Worm (Caenorhabditis elegans) whole organism, L4 larva: ENCODE data around the gene fbl-1.

Experiments
- F10B5.3 ChIP-seq: sonication (generic microtip); optimal IDR thresholded peaks from 2 replicates; lab custom pipeline; 2016; ENCODE audit warnings: mild to moderate bottlenecking, missing genetic modification characterization, missing compliant biosample characterization
- F26F4.8 ChIP-seq: fragments of 200-800 bp; sonication (Bioruptor generic); conservative IDR thresholded peaks from 2 replicates; pipeline ENCODE4 v1.3.6; 2022; ENCODE audit warnings: missing genetic modification characterization, missing compliant biosample characterization
- F37D6.2 ChIP-seq: sonication (generic microtip); optimal IDR thresholded peaks from 2 replicates; lab custom pipeline; 2016; ENCODE audit warnings: mild to moderate bottlenecking, missing genetic modification characterization, missing compliant biosample characterization
- F44E2.7 ChIP-seq: fragments of 200-800 bp; sonication (Bioruptor generic); IDR thresholded peaks from 2 replicates; pipeline ENCODE4 v2.1.2; 2022; ENCODE audit warnings: missing genetic modification characterization, missing compliant biosample characterization
- T20F7.1 ChIP-seq: fragments of 200-800 bp; sonication (Bioruptor generic); optimal IDR thresholded peaks from 2 replicates; lab custom pipeline; 2018; ENCODE audit warnings: mild to moderate bottlenecking, missing genetic modification characterization, missing compliant biosample characterization
- Y5F2A.4 ChIP-seq: fragments of 200-800 bp; sonication (Bioruptor generic); optimal IDR thresholded peaks from 2 replicates; lab custom pipeline; 2018; ENCODE audit warnings: mild to moderate bottlenecking, missing genetic modification characterization, missing compliant biosample characterization
- Y75B8A.6 ChIP-seq: fragments of 200-800 bp; sonication (Bioruptor generic); IDR thresholded peaks from 2 replicates; pipeline ENCODE4 v1.3.6; 2022; ENCODE audit warnings: missing genetic modification reagents, missing genetic modification characterization, missing compliant biosample characterization
- ZK546.5 ChIP-seq, 2 experiments: sonication (generic microtip); optimal IDR thresholded peaks; 2 replicates each; lab custom pipeline; 2017; ENCODE audit warnings: missing biosample characterization in 2 of 2, missing genetic modification characterization in 2 of 2
- aha-1 ChIP-seq: fragments of 150-350 bp; peaks from one replicate; lab custom pipeline; 2014; ENCODE audit warnings: missing biosample characterization, missing genetic modification characterization
- aly-2 ChIP-seq: sonication (generic microtip); optimal IDR thresholded peaks from 2 replicates; lab custom pipeline; 2018; ENCODE audit warnings: missing biosample characterization, missing genetic modification characterization
- attf-4 ChIP-seq: sonication (generic microtip); optimal IDR thresholded peaks from 3 replicates; lab custom pipeline; 2017; ENCODE audit warnings: missing biosample characterization, missing genetic modification characterization
- ceh-44 ChIP-seq: fragments of 200-800 bp; sonication (Bioruptor generic); IDR thresholded peaks from 2 replicates; pipeline ENCODE4 v1.3.6; 2022; ENCODE audit warnings: missing genetic modification reagents, missing genetic modification characterization, missing compliant biosample characterization
- ceh-62 ChIP-seq: sonication (generic microtip); optimal IDR thresholded peaks from 2 replicates; lab custom pipeline; 2017; ENCODE audit warnings: missing biosample characterization, missing genetic modification characterization
- ces-1 ChIP-seq: fragments of 150-350 bp; sonication (generic microtip); optimal IDR thresholded peaks from 4 replicates; lab custom pipeline; 2014; ENCODE audit warnings: missing biosample characterization, missing genetic modification reagents, missing genetic modification characterization
- cey-2 ChIP-seq: sonication (generic microtip); optimal IDR thresholded peaks from 3 replicates; lab custom pipeline; 2017; ENCODE audit warnings: missing genetic modification characterization, mild to moderate bottlenecking, missing compliant biosample characterization, antibody characterized with exemption, borderline replicate concordance; ENCODE audit not compliant: insufficient read depth
- ctbp-1 ChIP-seq: fragments of 200-800 bp; sonication (Bioruptor generic); IDR thresholded peaks from 2 replicates; pipeline ENCODE4 v1.3.6; 2022; ENCODE audit warnings: missing genetic modification reagents, missing genetic modification characterization, missing compliant biosample characterization
- daf-16 ChIP-seq, 3 experiments: sonication (generic microtip); optimal IDR thresholded peaks; 2 replicates each; lab custom pipeline; 2016 to 2017; ENCODE audit warnings: missing genetic modification characterization in 3 of 3, missing genetic modification reagents in 3 of 3, mild to moderate bottlenecking in 2 of 3, missing compliant biosample characterization in 2 of 3, missing biosample characterization in 1 of 3, moderate library complexity in 1 of 3
- daf-8 ChIP-seq: fragments of 200-800 bp; sonication (Bioruptor generic); IDR thresholded peaks from 2 replicates; pipeline ENCODE4 v1.3.6; 2022; ENCODE audit warnings: missing genetic modification characterization, missing compliant biosample characterization
- dmd-6 ChIP-seq: fragments of 200-800 bp; sonication (Bioruptor generic); IDR thresholded peaks from 2 replicates; pipeline ENCODE4 v1.3.6; 2022; ENCODE audit warnings: missing genetic modification reagents, missing genetic modification characterization, missing compliant biosample characterization
- duxl-1 ChIP-seq: sonication (generic microtip); optimal IDR thresholded peaks from 2 replicates; lab custom pipeline; 2016; ENCODE audit warnings: mild to moderate bottlenecking, missing genetic modification characterization, moderate library complexity, missing compliant biosample characterization; ENCODE audit not compliant: poor library complexity
- dve-1 ChIP-seq: sonication (generic microtip); optimal IDR thresholded peaks from 2 replicates; lab custom pipeline; 2017; ENCODE audit warnings: antibody characterized with exemption, mild to moderate bottlenecking, missing genetic modification characterization, missing compliant biosample characterization; ENCODE audit not compliant: insufficient read depth
- egl-43 ChIP-seq: fragments of 200-800 bp; sonication (Bioruptor generic); IDR thresholded peaks from 2 replicates; pipeline ENCODE4 v1.3.6; 2022; ENCODE audit warnings: missing genetic modification reagents, missing genetic modification characterization, missing compliant biosample characterization
- fos-1 ChIP-seq: fragments of 150-350 bp; optimal IDR thresholded peaks from 2 replicates; lab custom pipeline; 2014; ENCODE audit warnings: missing biosample characterization, missing genetic modification characterization
- hif-1 ChIP-seq, 2 experiments: sonication (generic microtip); optimal IDR thresholded peaks; 2 replicates each; lab custom pipeline; 2016 to 2017; ENCODE audit warnings: missing compliant biosample characterization in 2 of 2, missing genetic modification characterization in 2 of 2, missing genetic modification reagents in 2 of 2, missing genotype in 2 of 2, mild to moderate bottlenecking in 1 of 2
- hlh-11 ChIP-seq: fragments of 200-800 bp; sonication (Bioruptor generic); optimal IDR thresholded peaks from 2 replicates; lab custom pipeline; 2018; ENCODE audit warnings: mild to moderate bottlenecking, missing genetic modification characterization, missing compliant biosample characterization
- hlh-30 ChIP-seq: sonication (generic microtip); optimal IDR thresholded peaks from 2 replicates; lab custom pipeline; 2017; ENCODE audit warnings: antibody characterized with exemption, mild to moderate bottlenecking, missing genetic modification characterization, missing compliant biosample characterization; ENCODE audit not compliant: insufficient read depth
- lin-13 ChIP-seq: fragments of 150-350 bp; optimal IDR thresholded peaks from 2 replicates; lab custom pipeline; 2014; ENCODE audit warnings: missing biosample characterization, missing genetic modification reagents, missing genetic modification characterization
- lin-39 ChIP-seq: fragments of 150-350 bp; optimal IDR thresholded peaks from 2 replicates; lab custom pipeline; 2014; ENCODE audit warnings: missing biosample characterization, missing genetic modification reagents, missing genetic modification characterization
- lir-3 ChIP-seq: sonication (generic microtip); optimal IDR thresholded peaks from 2 replicates; lab custom pipeline; 2016; ENCODE audit warnings: mild to moderate bottlenecking, missing genetic modification characterization, missing compliant biosample characterization
- mep-1 ChIP-seq: fragments of 150-350 bp; sonication (generic microtip); optimal IDR thresholded peaks from 3 replicates; lab custom pipeline; 2014; ENCODE audit warnings: missing biosample characterization, missing genetic modification characterization
- mes-2 ChIP-seq: sonication (generic microtip); optimal IDR thresholded peaks from 2 replicates; lab custom pipeline; 2016; ENCODE audit warnings: missing genotype, mild to moderate bottlenecking, missing genetic modification characterization, missing compliant biosample characterization; ENCODE audit not compliant: poor library complexity, severe bottlenecking
- mxl-2 ChIP-seq: fragments of 200-800 bp; sonication (Bioruptor generic); conservative IDR thresholded peaks from 2 replicates; pipeline ENCODE4 v1.3.6; 2022; ENCODE audit warnings: missing genetic modification reagents, missing genetic modification characterization, missing compliant biosample characterization
- mxl-3 ChIP-seq: fragments of 200-800 bp; sonication (Bioruptor generic); optimal IDR thresholded peaks from 2 replicates; lab custom pipeline; 2018; ENCODE audit warnings: mild to moderate bottlenecking, missing genetic modification characterization, missing compliant biosample characterization
- nhr-10 ChIP-seq: fragments of 150-350 bp; optimal IDR thresholded peaks from 2 replicates; lab custom pipeline; 2014; ENCODE audit warnings: missing biosample characterization, missing genetic modification characterization
- nhr-111 ChIP-seq: fragments of 200-800 bp; sonication (Bioruptor generic); optimal IDR thresholded peaks from 2 replicates; lab custom pipeline; 2018; ENCODE audit warnings: mild to moderate bottlenecking, missing genetic modification characterization, missing compliant biosample characterization
- nhr-41 ChIP-seq: fragments of 200-800 bp; sonication (Bioruptor generic); IDR thresholded peaks from 2 replicates; pipeline ENCODE4 v1.3.6; 2022; ENCODE audit warnings: missing genetic modification reagents, missing genetic modification characterization, missing compliant biosample characterization
- nhr-6 ChIP-seq: fragments of 150-350 bp; optimal IDR thresholded peaks from 2 replicates; lab custom pipeline; 2014; ENCODE audit warnings: missing biosample characterization, missing genetic modification characterization
- nhr-76 ChIP-seq: fragments of 150-350 bp; optimal IDR thresholded peaks from 2 replicates; lab custom pipeline; 2014; ENCODE audit warnings: missing biosample characterization, missing genetic modification characterization
- nhr-77 ChIP-seq: fragments of 150-350 bp; optimal IDR thresholded peaks from 2 replicates; lab custom pipeline; 2014; ENCODE audit warnings: missing biosample characterization, missing genetic modification characterization
- pha-4 ChIP-seq, 2 experiments: fragments of 150-350 bp in 1 of 2; fragments of 200-800 bp in 1 of 2; sonication (Bioruptor generic) in 1 of 2; IDR thresholded peaks in 1 of 2; optimal IDR thresholded peaks in 1 of 2; 2 replicates each; pipeline versions ENCODE4 v1.3.6 to Lab custom; 2014 to 2022; ENCODE audit warnings: missing genetic modification characterization in 2 of 2, missing genetic modification reagents in 2 of 2, missing biosample characterization in 1 of 2, missing compliant biosample characterization in 1 of 2
- pqm-1 ChIP-seq: sonication (generic microtip); optimal IDR thresholded peaks from 2 replicates; lab custom pipeline; 2017; ENCODE audit warnings: missing biosample characterization, missing genetic modification characterization
- saeg-2 ChIP-seq: fragments of 200-800 bp; sonication (Bioruptor generic); IDR thresholded peaks from 2 replicates; pipeline ENCODE4 v1.3.6; 2022; ENCODE audit warnings: missing genetic modification reagents, missing genetic modification characterization, missing compliant biosample characterization
- skn-1 ChIP-seq: fragments of 150-350 bp; optimal IDR thresholded peaks from 2 replicates; lab custom pipeline; 2014; ENCODE audit warnings: missing biosample characterization, missing genetic modification characterization
- spr-3 ChIP-seq: fragments of 200-800 bp; sonication (Bioruptor generic); optimal IDR thresholded peaks from 2 replicates; lab custom pipeline; 2018; ENCODE audit warnings: mild to moderate bottlenecking, missing genetic modification characterization, missing compliant biosample characterization
- unc-130 ChIP-seq: sonication (generic microtip); optimal IDR thresholded peaks from 2 replicates; lab custom pipeline; 2016; ENCODE audit warnings: missing genetic modification reagents, missing genetic modification characterization, missing compliant biosample characterization
- unc-62 ChIP-seq, 3 experiments: fragments of 150-350 bp in 1 of 3; sonication (generic microtip); optimal IDR thresholded peaks in 2 of 3; peaks in 1 of 3; 1 replicate in 1 of 3; 2 replicates in 2 of 3; lab custom pipeline; 2014 to 2017; ENCODE audit warnings: missing biosample characterization in 3 of 3, missing genetic modification characterization in 3 of 3, missing genetic modification reagents in 3 of 3, missing genotype in 1 of 3
- zfp-3 ChIP-seq: fragments of 200-800 bp; sonication (Bioruptor generic); conservative IDR thresholded peaks from 2 replicates; pipeline ENCODE4 v1.3.6; 2022; ENCODE audit warnings: missing genetic modification reagents, missing genetic modification characterization, missing compliant biosample characterization
- zip-11 ChIP-seq: fragments of 200-800 bp; sonication (Bioruptor generic); IDR thresholded peaks from 2 replicates; pipeline ENCODE4 v1.3.6; 2022; ENCODE audit warnings: missing genetic modification characterization, missing compliant biosample characterization
- ztf-11 ChIP-seq: fragments of 150-350 bp; optimal IDR thresholded peaks from 2 replicates; lab custom pipeline; 2014; ENCODE audit warnings: missing biosample characterization, missing genetic modification characterization

Gene fbl-1

DNA sequence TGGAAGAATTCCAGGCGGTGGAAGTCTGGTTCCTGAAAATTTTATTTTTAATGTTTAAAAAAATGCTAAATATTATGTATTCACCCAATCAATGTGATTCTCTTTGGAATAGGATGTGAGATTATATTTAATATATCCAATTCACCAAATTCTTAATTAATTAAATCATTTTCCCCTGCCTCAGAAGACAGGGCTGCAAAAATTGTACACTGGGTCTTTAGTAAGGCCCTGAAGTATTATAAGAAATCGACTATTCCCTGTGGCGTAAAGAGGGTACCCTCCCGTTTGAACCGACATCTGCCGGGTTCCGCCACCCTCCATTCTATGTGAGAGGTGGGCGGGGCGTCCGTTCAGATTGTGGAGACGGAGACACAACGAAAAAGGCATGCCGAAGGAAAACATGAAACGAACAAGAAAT lies 29.4 kb upstream of the fbl-1 start (continued):
- no peak for TF ChIP-seq nhr-111 (GFP tag; lab: Kevin White, UChicago)
- TF ChIP-seq Y5F2A.4 (GFP tag; lab: Kevin White, UChicago), result no peak
- TF ChIP-seq daf-8 (GFP tag; lab: Robert Waterston, UW), result no peak
- TF ChIP-seq mxl-3 (GFP tag; lab: Kevin White, UChicago), result no peak
- peak; percentile 62 for TF ChIP-seq duxl-1 (tag; lab: Kevin White, UChicago)
- TF ChIP-seq aly-2, result no peak
- TF ChIP-seq daf-16 (GFP tag; optimal IDR thresholded peaks at IDR 0.05; lab: Kevin White, UChicago), result peak; percentile 5 to 13
- peak; percentile 25 for TF ChIP-seq daf-16 (tag; optimal IDR thresholded peaks at IDR 0.05; lab: Kevin White, UChicago)
- no peak for TF ChIP-seq aha-1 (tag; lab: Kevin White, UChicago)
- TF ChIP-seq ztf-11 (tag; lab: Kevin White, UChicago), result no peak
- TF ChIP-seq mxl-2 (GFP tag; lab: Robert Waterston, UW), result no peak
- no peak for TF ChIP-seq pqm-1 (tag; lab: Kevin White, UChicago)
- no peak for TF ChIP-seq F44E2.7 (GFP tag; lab: Robert Waterston, UW)
- TF ChIP-seq zip-11 (GFP tag; lab: Robert Waterston, UW), result no peak
- no peak for TF ChIP-seq egl-43 (GFP tag; lab: Robert Waterston, UW)
- peak; percentile 11 for TF ChIP-seq lin-13 (GFP tag; lab: Kevin White, UChicago)
- TF ChIP-seq ceh-62, result no peak
- peak; percentile 53 for TF ChIP-seq F37D6.2 (tag; lab: Kevin White, UChicago)
- TF ChIP-seq unc-62 (GFP tag; optimal IDR thresholded peaks at IDR 0.05 in 1 of 2; lab: Kevin White, UChicago), result peak in 1 of 2 experiments; percentile 86
- no peak for TF ChIP-seq unc-62 (tag; optimal IDR thresholded peaks at IDR 0.05; lab: Kevin White, UChicago)
- no peak for TF ChIP-seq ZK546.5 (tag; optimal IDR thresholded peaks at IDR 0.05; lab: Kevin White, UChicago)
- TF ChIP-seq zfp-3, result no peak
- TF ChIP-seq mep-1, result peak; percentile 90
- TF ChIP-seq dmd-6 (GFP tag; lab: Robert Waterston, UW), result peak; percentile 46
- TF ChIP-seq dve-1 (tag; lab: Kevin White, UChicago), result peak; percentile 89
- no peak for TF ChIP-seq nhr-77 (tag; lab: Kevin White, UChicago)
- TF ChIP-seq lir-3 (tag; lab: Kevin White, UChicago), result no peak
- peak; percentile 86 for TF ChIP-seq F10B5.3 (tag; lab: Kevin White, UChicago)
- no peak for TF ChIP-seq fos-1 (tag; lab: Kevin White, UChicago)
- TF ChIP-seq ctbp-1 (GFP tag; lab: Robert Waterston, UW), result no peak; the same call in none of the 2 replicates
- TF ChIP-seq pha-4 (GFP tag; IDR thresholded peaks at IDR 0.05; lab: Robert Waterston, UW), result peak; percentile 56; the same call in 1 of the 2 replicates
- no peak for TF ChIP-seq pha-4 (tag; optimal IDR thresholded peaks at IDR 0.05; lab: Kevin White, UChicago)
- peak; percentile 37 for TF ChIP-seq nhr-10 (tag; lab: Kevin White, UChicago)
- TF ChIP-seq mes-2 (tag; lab: Kevin White, UChicago), result peak; percentile 90
- no peak for TF ChIP-seq nhr-41 (GFP tag; lab: Robert Waterston, UW)
- TF ChIP-seq lin-39 (tag; lab: Kevin White, UChicago), result no peak
- TF ChIP-seq hif-1 (tag; optimal IDR thresholded peaks at IDR 0.05; lab: Kevin White, UChicago), result peak in 1 of 2 experiments; percentile 48
- TF ChIP-seq ceh-44 (GFP tag; lab: Robert Waterston, UW), result no peak
- peak; percentile 62 for TF ChIP-seq ces-1 (GFP tag; lab: Kevin White, UChicago)
- peak; percentile 65 for TF ChIP-seq T20F7.1
- TF ChIP-seq attf-4 (tag; lab: Kevin White, UChicago), result no peak
- peak; percentile 66 for TF ChIP-seq nhr-6 (tag; lab: Kevin White, UChicago)
- no peak for TF ChIP-seq cey-2
- no peak for TF ChIP-seq Y75B8A.6
- TF ChIP-seq unc-130 (GFP tag; lab: Kevin White, UChicago), result no peak
- no peak for TF ChIP-seq F26F4.8 (GFP tag; lab: Robert Waterston, UW)
- no peak for TF ChIP-seq skn-1 (tag; lab: Kevin White, UChicago)
- peak; percentile 65 for TF ChIP-seq hlh-11 (tag; lab: Kevin White, UChicago)
- 0 out of 2 replicates have a peak, but pooled peaks have one; percentile 7 for TF ChIP-seq saeg-2
- peak; percentile 59 for TF ChIP-seq spr-3 (GFP tag; lab: Kevin White, UChicago)
- peak; percentile 66 for TF ChIP-seq hlh-30 (tag; lab: Kevin White, UChicago)
- no peak for TF ChIP-seq nhr-76
